Worm (Caenorhabditis elegans) whole organism, early embryonic: Measurements from ENCODE around the gene srg-24.

Experiments used
- B0310.2 ChIP-seq: sonication (generic microtip); optimal IDR thresholded peaks from 2 replicates; lab custom pipeline; 2016; ENCODE audit warnings: mild to moderate bottlenecking, missing genetic modification characterization, missing compliant biosample characterization
- F13C5.2 ChIP-seq: sonication (generic microtip); optimal IDR thresholded peaks from 2 replicates; lab custom pipeline; 2017; ENCODE audit warnings: mild to moderate bottlenecking, missing genetic modification characterization, inconsistent platforms, missing compliant biosample characterization
- aly-1 ChIP-seq: sonication (generic microtip); optimal IDR thresholded peaks from 2 replicates; lab custom pipeline; 2016; ENCODE audit warnings: missing genetic modification characterization, missing compliant biosample characterization
- ama-1 ChIP-seq: fragments of 150-350 bp; optimal IDR thresholded peaks from 2 replicates; lab custom pipeline; 2014
- ceh-13 ChIP-seq: fragments of 200-800 bp; sonication (Bioruptor generic); optimal IDR thresholded peaks from 2 replicates; lab custom pipeline; 2018; ENCODE audit warnings: mild to moderate bottlenecking, missing genetic modification characterization, missing compliant biosample characterization
- ceh-36 ChIP-seq: sonication (generic microtip); optimal IDR thresholded peaks from 2 replicates; lab custom pipeline; 2016; ENCODE audit warnings: missing genetic modification characterization, inconsistent platforms, missing compliant biosample characterization
- ets-7 ChIP-seq: sonication (generic microtip); optimal IDR thresholded peaks from 2 replicates; lab custom pipeline; 2016; ENCODE audit warnings: missing genotype, missing genetic modification characterization, missing compliant biosample characterization
- flt-1 ChIP-seq: fragments of 200-800 bp; sonication (Bioruptor generic); IDR thresholded peaks from 2 replicates; pipeline ENCODE4 v1.3.6; 2022; ENCODE audit warnings: missing genetic modification characterization, missing compliant biosample characterization
- hmbx-1 ChIP-seq: sonication (generic microtip); optimal IDR thresholded peaks from 2 replicates; lab custom pipeline; 2016; ENCODE audit warnings: mild to moderate bottlenecking, missing genetic modification characterization, missing compliant biosample characterization
- hmg-4 ChIP-seq: fragments of 200-800 bp; sonication (Bioruptor generic); optimal IDR thresholded peaks from 2 replicates; lab custom pipeline; 2018; ENCODE audit warnings: mild to moderate bottlenecking, missing genetic modification characterization, missing compliant biosample characterization
- scrt-1 ChIP-seq: fragments of 200-800 bp; sonication (Bioruptor generic); IDR thresholded peaks from 2 replicates; pipeline ENCODE4 v1.3.6; 2022; ENCODE audit warnings: missing genetic modification characterization, missing compliant biosample characterization
- sea-1 ChIP-seq: fragments of 200-800 bp; sonication (Bioruptor generic); conservative IDR thresholded peaks from 2 replicates; pipeline ENCODE4 v1.3.6; 2022; ENCODE audit warnings: missing genetic modification characterization, missing compliant biosample characterization
- tbx-37 ChIP-seq: fragments of 200-800 bp; sonication (Bioruptor generic); conservative IDR thresholded peaks from 2 replicates; pipeline ENCODE4 v1.3.6; 2022; ENCODE audit warnings: missing genetic modification reagents, missing genetic modification characterization, missing compliant biosample characterization

DNA sequence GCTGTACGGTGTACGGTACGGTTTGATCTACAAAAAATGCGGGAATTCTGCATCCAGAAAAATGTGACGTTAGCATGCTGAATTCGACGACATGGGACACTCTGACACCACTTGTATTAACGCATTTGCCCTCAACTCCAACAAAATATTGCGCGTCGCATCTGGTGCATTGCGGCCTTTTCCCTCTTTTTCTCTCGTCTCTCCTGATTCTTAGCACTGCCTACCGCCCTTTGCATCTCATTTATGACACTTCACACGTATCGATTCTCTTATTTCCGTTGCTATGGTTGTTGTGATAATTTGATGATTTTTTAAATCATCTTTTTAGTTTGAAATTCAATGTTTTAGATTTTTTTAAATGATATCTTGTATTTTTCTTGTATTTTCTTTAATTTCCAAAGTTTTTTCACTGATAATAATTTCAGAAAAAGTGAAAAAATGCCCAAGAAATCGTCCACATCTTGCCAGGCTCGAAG is 18.5 kb upstream of the srg-24 start, which contains the start of gene T10D4.6:
- TF ChIP-seq sea-1 (GFP tag; lab: Robert Waterston, UW): no peak
- TF ChIP-seq aly-1 (tag; lab: Kevin White, UChicago): no peak
- no peak for TF ChIP-seq scrt-1 (GFP tag; lab: Robert Waterston, UW)
- no peak for TF ChIP-seq ama-1 (lab: Kevin White, UChicago)
- TF ChIP-seq hmg-4 (GFP tag; lab: Kevin White, UChicago): no peak
- TF ChIP-seq ceh-13: no peak
- TF ChIP-seq hmbx-1 (tag; lab: Kevin White, UChicago): no peak
- no peak for TF ChIP-seq B0310.2 (tag; lab: Kevin White, UChicago)
- no peak for TF ChIP-seq ets-7 (tag; lab: Kevin White, UChicago)
- no peak for TF ChIP-seq flt-1 (GFP tag; lab: Robert Waterston, UW)
- no peak for TF ChIP-seq tbx-37
- no peak for TF ChIP-seq F13C5.2 (tag; lab: Kevin White, UChicago)
- TF ChIP-seq ceh-36: no peak
